Fruit fly (Drosophila melanogaster) whole organism, embryonic: ENCODE results near the gene Sdic2.

Experiments used
- CG13894 ChIP-seq: fragments of 200-800 bp; sonication (Bioruptor generic); optimal IDR thresholded peaks from 3 replicates; lab custom pipeline; 2018; ENCODE audit warnings: missing biosample characterization, mild to moderate bottlenecking, missing genetic modification characterization, moderate library complexity
- bab2 ChIP-seq: fragments of 200-800 bp; sonication (Bioruptor generic); optimal IDR thresholded peaks from 2 replicates; lab custom pipeline; 2016; ENCODE audit warnings: missing biosample characterization, missing genetic modification characterization
- maf-S ChIP-seq: fragments of 200-800 bp; sonication (Bioruptor generic); optimal IDR thresholded peaks from 2 replicates; lab custom pipeline; 2016; ENCODE audit warnings: missing biosample characterization, missing genetic modification characterization

dm6 chrX:20133432-20133831 lies 52.9 kb downstream of the Sdic2 start, which contains the start of gene CG15322:
- TF ChIP-seq maf-S (GFP tag; lab: Kevin White, UChicago): no peak
- TF ChIP-seq bab2: no peak
- no peak for TF ChIP-seq CG13894
